Worm (Caenorhabditis elegans) whole organism, midembryonic: ENCODE results near the gene R105.1.

Experiments
- T22C8.4 ChIP-seq: fragments of 200-800 bp; sonication (Bioruptor generic); IDR thresholded peaks from 2 replicates; pipeline ENCODE4 v1.3.6; 2022; ENCODE audit warnings: missing genetic modification characterization, missing compliant biosample characterization
- cog-1 ChIP-seq: sonication (generic microtip); optimal IDR thresholded peaks from 2 replicates; lab custom pipeline; 2016; ENCODE audit warnings: missing genetic modification characterization, missing compliant biosample characterization
- flt-1 ChIP-seq: fragments of 200-800 bp; sonication (Bioruptor generic); IDR thresholded peaks from 2 replicates; pipeline ENCODE4 v1.3.6; 2022; ENCODE audit warnings: missing genetic modification characterization, missing compliant biosample characterization
- klf-2 ChIP-seq: fragments of 200-800 bp; sonication (Bioruptor generic); conservative IDR thresholded peaks from 2 replicates; pipeline ENCODE4 v1.3.6; 2022; ENCODE audit warnings: missing genetic modification reagents, missing genetic modification characterization, missing compliant biosample characterization
- med-1 ChIP-seq: sonication (generic microtip); optimal IDR thresholded peaks from 2 replicates; lab custom pipeline; 2017; ENCODE audit warnings: missing genetic modification characterization, mild to moderate bottlenecking, missing compliant biosample characterization, antibody characterized with exemption, missing genetic modification reagents; ENCODE audit not compliant: insufficient read depth
- ref-1 ChIP-seq: fragments of 200-800 bp; sonication (Bioruptor generic); conservative IDR thresholded peaks from 2 replicates; pipeline ENCODE4 v1.3.6; 2022; ENCODE audit warnings: missing genetic modification reagents, missing genetic modification characterization, missing compliant biosample characterization
- tab-1 ChIP-seq: fragments of 200-800 bp; sonication (Bioruptor generic); IDR thresholded peaks from 2 replicates; pipeline ENCODE4 v1.3.6; 2022; ENCODE audit warnings: missing genetic modification characterization, missing compliant biosample characterization
- ztf-23 ChIP-seq: fragments of 200-800 bp; sonication (Bioruptor generic); IDR thresholded peaks from 2 replicates; pipeline ENCODE4 v1.3.6; 2022; ENCODE audit warnings: missing genetic modification reagents, missing genetic modification characterization, missing compliant biosample characterization
- ztf-29 ChIP-seq: fragments of 200-800 bp; sonication (Bioruptor generic); IDR thresholded peaks from 2 replicates; pipeline ENCODE4 v1.3.6; 2022; ENCODE audit warnings: missing genetic modification reagents, missing genetic modification characterization, missing compliant biosample characterization

The R105.1 gene

DNA sequence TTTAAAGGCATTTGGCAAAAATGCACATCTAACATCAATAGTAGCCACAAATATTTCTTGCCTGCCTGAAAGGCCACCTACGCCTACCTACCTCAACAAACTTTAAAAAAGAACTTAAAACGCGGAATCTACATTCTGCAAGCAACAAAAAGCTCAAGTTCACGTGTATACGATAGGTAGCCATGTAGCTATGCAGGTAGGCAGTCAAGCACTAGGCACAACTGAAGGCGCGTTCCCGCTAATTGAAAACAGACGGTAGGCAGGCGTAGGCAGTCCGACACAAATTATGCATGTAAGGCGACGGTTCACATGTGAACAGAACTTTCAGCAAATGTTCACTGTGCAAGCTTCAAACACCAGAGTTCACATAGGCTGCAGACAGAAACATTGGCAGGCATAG is 20.9 kb upstream of the R105.1 start:
- no peak for TF ChIP-seq ztf-23 (GFP tag; lab: Robert Waterston, UW)

DNA sequence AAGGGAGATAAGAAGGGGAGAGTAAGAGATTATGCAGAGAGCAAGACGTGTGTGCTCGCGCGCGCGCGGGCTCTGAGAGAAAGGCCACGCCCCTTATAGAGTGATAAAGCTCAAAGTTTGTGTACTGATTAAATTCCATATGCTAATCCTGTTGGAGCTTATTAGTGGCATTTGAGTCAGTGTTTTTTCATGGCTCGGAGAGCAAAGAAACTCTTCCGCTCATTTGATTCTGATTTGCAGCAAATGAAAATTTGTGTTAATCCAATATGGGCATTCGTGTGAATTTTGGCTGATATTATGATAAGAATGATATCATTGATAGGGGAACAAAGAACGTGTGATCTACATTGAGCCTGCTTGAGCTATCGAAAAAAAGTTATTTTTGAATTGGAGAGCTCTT is 20.0 kb upstream of the R105.1 start:
- TF ChIP-seq ztf-23 (GFP tag; lab: Robert Waterston, UW) (no peak), klf-2 (no peak), ztf-29 (no peak), med-1 (no peak), ref-1 (no peak), flt-1 (no peak), T22C8.4 (no peak), cog-1 (tag; lab: Kevin White, UChicago) (no peak), tab-1 (GFP tag; lab: Robert Waterston, UW) (no peak)

DNA sequence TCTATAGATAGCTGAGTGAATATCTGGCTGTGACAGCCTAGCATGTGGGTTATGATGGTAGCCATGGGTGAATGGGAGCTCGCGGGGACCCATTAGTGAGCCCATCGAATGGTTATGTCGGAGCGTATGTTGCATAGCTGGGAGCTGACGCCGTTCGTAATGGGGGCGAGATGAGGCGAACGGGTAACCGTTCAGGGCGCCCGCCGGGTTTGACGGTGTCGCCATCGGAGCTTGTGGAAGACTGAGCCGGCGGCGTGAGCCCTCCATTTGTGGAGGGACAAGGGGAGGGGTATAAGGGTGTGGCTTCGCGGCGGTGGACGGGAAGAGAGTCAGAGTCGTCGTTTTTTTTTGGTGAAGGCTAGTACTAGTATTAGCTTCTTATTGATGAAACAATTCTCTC is 9.6 kb upstream of the R105.1 start:
- TF ChIP-seq ref-1 (no peak), klf-2 (no peak), T22C8.4 (no peak), tab-1 (GFP tag; lab: Robert Waterston, UW) (no peak), ztf-29 (no peak), ztf-23 (GFP tag; lab: Robert Waterston, UW) (no peak), cog-1 (tag; lab: Kevin White, UChicago) (no peak)

DNA sequence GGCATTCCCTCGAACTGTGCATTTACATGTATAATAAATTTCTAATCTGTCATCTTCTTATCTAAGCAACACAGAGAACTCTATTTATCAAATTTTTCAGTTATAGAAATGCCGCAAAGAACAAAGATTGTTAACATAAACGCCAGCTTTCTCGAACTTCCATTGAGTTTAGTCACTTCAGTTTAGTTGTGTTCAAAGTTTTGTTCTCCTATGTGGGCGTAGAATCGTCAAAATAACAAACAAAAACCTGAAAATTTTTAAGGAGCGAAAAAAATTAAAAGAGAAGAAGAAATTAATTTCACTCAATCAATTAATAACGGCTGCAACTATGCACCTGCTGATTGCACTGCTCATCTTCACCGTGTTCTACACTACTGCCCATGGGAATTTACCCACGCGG is 2.5 kb downstream of the R105.1 start, which contains the start of gene R105.5:
TSS of gene R105.5 (plus strand) at position 301 of the 400 bp plus-strand sequence.
- TF ChIP-seq klf-2 (no peak), T22C8.4 (no peak), ztf-29 (no peak), tab-1 (GFP tag; lab: Robert Waterston, UW) (no peak)

DNA sequence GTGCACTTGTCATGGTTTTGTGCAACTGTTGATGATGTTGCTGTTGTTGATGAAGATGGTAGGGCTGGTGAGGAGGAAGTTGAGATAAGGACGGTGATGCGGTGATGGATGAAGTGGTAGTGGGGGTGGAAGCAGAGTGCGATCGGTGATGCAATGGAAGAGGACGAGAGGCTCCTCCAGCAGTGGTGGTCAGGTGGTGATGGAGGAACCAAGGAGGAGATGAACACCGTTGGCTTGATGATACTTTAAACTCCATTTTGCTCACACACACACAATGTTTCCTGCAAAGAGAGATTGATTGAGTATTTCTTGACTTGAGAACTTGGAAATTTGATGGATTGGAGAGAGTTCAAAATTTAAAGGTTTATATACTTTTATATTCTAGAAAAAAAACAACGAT is 4.3 kb downstream of the R105.1 start, which contains the start of gene F19C7.8:
TSS of gene F19C7.8 (minus strand) at position 256 of the 400 bp plus-strand sequence.
- TF ChIP-seq cog-1 (tag; lab: Kevin White, UChicago) (no peak), klf-2 (no peak), flt-1 (no peak), ref-1 (no peak), ztf-29 (no peak), T22C8.4 (no peak), ztf-23 (GFP tag; lab: Robert Waterston, UW) (no peak), med-1 (no peak), tab-1 (GFP tag; lab: Robert Waterston, UW) (no peak)

DNA sequence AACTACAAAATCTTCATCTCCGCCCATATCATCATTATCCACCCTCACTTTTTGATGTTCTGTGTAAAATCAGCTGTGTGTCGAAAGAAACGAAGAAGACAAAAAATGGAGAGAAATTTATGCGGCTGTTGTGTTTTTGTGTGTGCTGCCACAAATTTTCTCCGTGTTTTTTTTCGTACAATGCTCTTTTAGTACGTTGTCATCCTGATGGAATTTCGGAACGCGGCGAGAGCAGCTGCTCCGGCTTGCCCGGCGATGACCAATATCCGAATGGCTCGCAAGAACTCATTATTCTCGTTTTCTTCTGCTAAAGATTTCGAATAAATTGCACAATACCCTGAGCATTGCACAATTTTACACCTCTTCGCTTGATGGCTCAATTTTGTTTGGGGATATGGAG is 5.9 kb downstream of the R105.1 start:
- TF ChIP-seq ztf-23 (GFP tag; lab: Robert Waterston, UW) = no peak
- TF ChIP-seq ref-1 = no peak
- no peak for TF ChIP-seq med-1
- no peak for TF ChIP-seq T22C8.4
- TF ChIP-seq klf-2 = no peak
- no peak for TF ChIP-seq cog-1 (tag; lab: Kevin White, UChicago)
- no peak for TF ChIP-seq tab-1 (GFP tag; lab: Robert Waterston, UW)
- no peak for TF ChIP-seq ztf-29
- TF ChIP-seq flt-1 = no peak

DNA sequence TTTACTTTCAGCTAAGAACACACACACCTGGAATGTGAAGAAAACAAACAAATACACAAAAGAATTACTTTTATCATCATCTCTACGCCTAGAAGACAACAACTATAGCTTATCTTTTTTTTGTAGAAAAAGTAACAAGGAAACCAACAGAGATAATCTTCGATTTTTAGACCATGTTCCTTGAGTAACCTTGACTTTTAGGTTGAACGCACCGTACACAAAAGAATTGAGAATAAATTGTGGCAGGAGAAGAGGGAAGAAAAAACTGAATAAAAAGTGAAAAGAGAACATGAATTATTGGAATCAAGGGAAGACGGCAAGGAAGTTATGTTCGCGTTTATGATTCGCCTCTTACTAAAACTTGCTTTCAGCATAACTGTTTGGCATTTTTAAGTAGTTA is 7.4 kb downstream of the R105.1 start:
- no peak for TF ChIP-seq ref-1
- TF ChIP-seq cog-1 (tag; lab: Kevin White, UChicago) = no peak
- TF ChIP-seq ztf-23 (GFP tag; lab: Robert Waterston, UW) = no peak
- TF ChIP-seq T22C8.4 = no peak
- TF ChIP-seq flt-1 = no peak
- no peak for TF ChIP-seq tab-1 (GFP tag; lab: Robert Waterston, UW)

DNA sequence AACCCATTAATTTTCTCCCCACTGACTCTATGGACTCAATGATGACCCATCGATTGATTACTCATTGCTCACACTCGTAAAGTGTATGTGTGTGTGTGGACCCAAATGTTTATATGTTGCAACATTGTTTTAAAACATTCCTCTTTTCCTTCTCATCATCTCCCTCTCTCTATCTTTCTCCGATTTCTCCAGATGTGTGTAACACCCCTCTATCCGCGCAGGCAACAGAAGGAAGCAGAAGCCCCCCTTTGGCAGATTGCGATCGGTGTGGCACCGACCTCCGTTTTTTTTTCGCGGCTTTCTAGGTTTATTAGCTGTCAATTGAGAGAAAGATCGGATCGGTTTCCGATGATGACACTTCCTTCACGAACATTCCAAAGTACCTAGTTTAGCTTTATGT is 10.1 kb downstream of the R105.1 start:
- peak; percentile 68; the same call in 1 of the 2 replicates for TF ChIP-seq ztf-29
- TF ChIP-seq klf-2 = no peak
- TF ChIP-seq ref-1 = 0 out of 2 replicates have a peak, but pooled peaks have one; percentile 27

DNA sequence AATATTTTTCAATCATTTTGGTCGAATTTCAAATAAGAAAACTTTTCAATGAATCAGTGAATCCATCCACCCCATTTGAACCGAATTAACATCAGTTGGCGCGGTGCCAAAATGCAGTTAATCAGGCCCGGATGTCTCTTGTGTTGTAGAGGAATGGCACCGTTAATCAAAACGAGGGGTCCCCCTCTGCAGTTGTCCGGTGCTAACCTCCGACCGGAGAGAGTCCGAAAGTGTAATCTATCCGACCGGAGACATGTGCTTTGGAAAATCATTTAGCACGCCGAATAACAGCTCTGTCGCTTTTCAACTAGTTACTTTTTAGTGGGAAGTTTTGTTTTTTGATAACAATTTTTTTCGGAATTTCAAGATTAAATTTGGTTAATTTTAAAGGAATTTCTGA is 11.8 kb downstream of the R105.1 start:
- TF ChIP-seq ref-1 (no peak), T22C8.4 (no peak), med-1 (no peak), flt-1 (no peak), tab-1 (GFP tag; lab: Robert Waterston, UW) (no peak), ztf-23 (GFP tag; lab: Robert Waterston, UW) (no peak), cog-1 (tag; lab: Kevin White, UChicago) (no peak), ztf-29 (no peak), klf-2 (no peak)

DNA sequence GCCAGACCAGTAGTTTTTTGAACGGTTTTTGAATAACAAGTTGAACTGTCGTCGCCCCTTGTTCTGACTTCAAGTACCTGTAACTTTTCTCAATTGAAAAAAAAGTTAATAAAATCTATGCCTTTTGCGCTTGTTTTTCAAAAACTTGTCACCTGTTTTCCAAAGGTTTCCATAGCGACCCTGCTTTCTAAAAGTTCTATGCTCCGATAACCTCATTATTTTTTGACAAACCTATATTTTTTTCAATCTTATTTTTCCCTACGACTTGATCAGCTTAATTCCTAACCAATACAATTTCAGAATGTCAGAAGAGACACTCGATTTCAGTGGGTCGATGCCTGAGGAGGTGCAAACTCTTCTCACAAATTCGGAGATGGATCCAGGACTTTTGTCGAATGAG is 13.9 kb downstream of the R105.1 start, which contains the start of gene F29B9.8:
TSS of gene F29B9.8 (plus strand) at position 301 of the 400 bp plus-strand sequence.
- TF ChIP-seq ztf-29 (no peak), T22C8.4 (no peak), cog-1 (tag; lab: Kevin White, UChicago) (no peak), ref-1 (no peak), flt-1 (no peak), tab-1 (GFP tag; lab: Robert Waterston, UW) (no peak), med-1 (no peak), ztf-23 (GFP tag; lab: Robert Waterston, UW) (no peak), klf-2 (no peak)

DNA sequence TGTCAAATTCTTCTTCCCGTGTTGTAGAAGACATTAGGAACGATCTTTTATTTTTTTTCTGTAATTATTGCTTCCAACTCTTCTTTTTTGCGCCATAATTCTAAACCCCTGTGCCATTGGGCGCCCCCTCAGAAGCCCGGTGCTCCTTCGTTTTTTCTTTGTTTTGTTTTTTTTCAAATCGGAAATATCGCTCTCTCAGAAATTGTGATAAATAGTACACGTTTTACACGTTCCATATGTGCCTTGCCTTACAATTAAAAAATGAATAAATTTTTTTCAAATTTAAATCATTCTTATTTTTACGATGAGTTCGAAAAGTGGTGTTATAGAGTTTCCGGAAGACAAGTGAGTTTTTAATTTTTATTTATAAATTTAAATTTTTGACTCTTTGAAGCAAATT is 16.0 kb downstream of the R105.1 start, which contains the start of gene F29B9.7:
TSS of gene F29B9.7 (plus strand) at position 301 of the 400 bp plus-strand sequence.
- no peak for TF ChIP-seq tab-1 (GFP tag; lab: Robert Waterston, UW)
- TF ChIP-seq ztf-29 = no peak
- no peak for TF ChIP-seq T22C8.4
- TF ChIP-seq cog-1 (tag; lab: Kevin White, UChicago) = no peak
- no peak for TF ChIP-seq ref-1
- TF ChIP-seq med-1 = no peak
- TF ChIP-seq klf-2 = no peak
- TF ChIP-seq ztf-23 (GFP tag; lab: Robert Waterston, UW) = no peak
- TF ChIP-seq flt-1 = no peak

DNA sequence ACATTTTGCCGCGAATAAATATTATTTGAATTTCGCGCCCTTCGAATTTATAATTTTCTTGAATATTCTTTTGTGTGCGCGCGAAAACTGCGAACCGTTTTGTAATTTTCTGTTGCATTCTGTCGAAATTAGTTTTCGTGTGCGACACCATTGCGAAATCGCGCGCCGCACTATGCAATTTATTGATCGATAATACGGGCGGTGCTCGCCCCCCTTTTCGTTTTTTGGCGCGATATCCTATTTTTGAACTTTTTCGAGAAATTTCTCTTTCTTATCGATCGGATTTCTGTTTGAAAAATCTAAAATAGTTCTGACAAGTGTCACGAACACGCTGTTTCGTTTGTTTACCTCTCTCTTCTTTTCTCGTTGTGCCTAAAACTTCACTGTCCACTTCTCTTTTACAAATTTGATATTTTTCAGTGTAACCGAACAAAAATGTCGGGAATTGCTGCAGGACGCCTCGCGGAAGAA is 17.2 kb downstream of the R105.1 start, which contains the start of gene ubc-9:
TSS of gene ubc-9 (plus strand) at position 421 of the 471 bp plus-strand sequence.
- TF ChIP-seq tab-1 (GFP tag; lab: Robert Waterston, UW) (0 out of 2 replicates have a peak, but pooled peaks have one; percentile 55), med-1 (no peak), flt-1 (peak; percentile 58; the same call in 1 of the 2 replicates), cog-1 (tag; lab: Kevin White, UChicago) (no peak), klf-2 (no peak), ztf-23 (GFP tag; lab: Robert Waterston, UW) (0 out of 2 replicates have a peak, but pooled peaks have one; percentile 45), ztf-29 (no peak), T22C8.4 (peak; percentile 99), ref-1 (no peak)
